Worm (Caenorhabditis elegans) whole organism, mixed stage, embryonic: ENCODE data around the gene crh-1.

ENCODE experiments used
- blmp-1 ChIP-seq: fragments of 150-350 bp; optimal IDR thresholded peaks from 2 replicates; lab custom pipeline; 2014; ENCODE audit warnings: missing biosample characterization, missing genetic modification characterization
- ces-1 ChIP-seq: fragments of 150-350 bp; optimal IDR thresholded peaks from 2 replicates; lab custom pipeline; 2014; ENCODE audit warnings: missing biosample characterization, missing genetic modification reagents, missing genetic modification characterization
- elt-1 ChIP-seq: sonication (generic microtip); optimal IDR thresholded peaks from 2 replicates; lab custom pipeline; 2017; ENCODE audit warnings: missing genetic modification characterization, mild to moderate bottlenecking, missing compliant biosample characterization, antibody characterized with exemption, moderate library complexity, borderline replicate concordance; ENCODE audit not compliant: insufficient read depth
- mab-5 ChIP-seq: fragments of 150-350 bp; optimal IDR thresholded peaks from 2 replicates; lab custom pipeline; 2014; ENCODE audit warnings: missing biosample characterization, missing genetic modification characterization
- mep-1 ChIP-seq: fragments of 150-350 bp; optimal IDR thresholded peaks from 2 replicates; lab custom pipeline; 2017; ENCODE audit warnings: missing biosample characterization, missing genetic modification reagents, missing genetic modification characterization, inconsistent platforms
- nhr-12 ChIP-seq: fragments of 150-350 bp; optimal IDR thresholded peaks from 2 replicates; lab custom pipeline; 2014; ENCODE audit warnings: missing biosample characterization, missing genetic modification characterization
- nhr-237 ChIP-seq: fragments of 150-350 bp; optimal IDR thresholded peaks from 2 replicates; lab custom pipeline; 2014; ENCODE audit warnings: missing biosample characterization, missing genetic modification characterization
- nhr-76 ChIP-seq: sonication (generic microtip); optimal IDR thresholded peaks from 2 replicates; lab custom pipeline; 2017; ENCODE audit warnings: missing biosample characterization, missing genetic modification characterization
- pha-4 ChIP-seq: fragments of 150-350 bp; optimal IDR thresholded peaks from 2 replicates; lab custom pipeline; 2018; ENCODE audit warnings: missing biosample characterization, missing genetic modification reagents, missing genetic modification characterization
- snpc-4 ChIP-seq: fragments of 150-350 bp; optimal IDR thresholded peaks from 2 replicates; lab custom pipeline; 2014; ENCODE audit warnings: missing biosample characterization, missing genetic modification characterization
- sptf-1 ChIP-seq: sonication (generic microtip); optimal IDR thresholded peaks from 2 replicates; lab custom pipeline; 2017; ENCODE audit warnings: mild to moderate bottlenecking, missing genetic modification characterization, moderate library complexity, missing compliant biosample characterization
- unc-39 ChIP-seq: fragments of 150-350 bp; optimal IDR thresholded peaks from 2 replicates; lab custom pipeline; 2014; ENCODE audit warnings: missing biosample characterization, missing genetic modification characterization

DNA sequence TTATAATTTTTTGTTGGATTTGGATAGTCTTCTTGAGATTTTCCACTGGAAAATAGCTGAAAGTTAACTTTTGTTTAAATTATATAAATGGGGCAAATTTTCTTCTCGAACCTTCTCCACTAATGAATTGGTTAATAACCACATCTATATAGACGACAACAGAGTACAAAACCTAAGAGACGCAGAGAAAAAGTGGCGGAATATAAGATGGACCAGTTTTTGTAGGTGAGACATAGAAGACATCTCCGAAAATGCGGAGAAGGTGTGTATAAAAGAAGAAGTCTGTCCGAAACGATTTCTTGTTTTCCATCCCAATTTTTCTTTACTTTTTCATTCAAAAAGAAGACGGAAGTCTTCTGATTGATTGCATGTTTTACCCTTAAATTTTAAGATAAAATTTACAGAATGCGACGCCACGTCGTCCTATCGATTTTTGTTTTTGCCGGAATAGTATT, 32.7 kb upstream of the crh-1 start, which contains the start of gene gly-8:
- TF ChIP-seq ces-1 (GFP tag; lab: Kevin White, UChicago) (peak; percentile 13), blmp-1 (tag; lab: Kevin White, UChicago) (no peak), snpc-4 (tag; lab: Kevin White, UChicago) (no peak), nhr-12 (tag; lab: Kevin White, UChicago) (no peak), nhr-76 (tag; lab: Kevin White, UChicago) (no peak), pha-4 (tag; lab: Kevin White, UChicago) (no peak), mab-5 (tag; lab: Kevin White, UChicago) (no peak), unc-39 (no peak), mep-1 (tag; lab: Kevin White, UChicago) (no peak), elt-1 (tag; lab: Kevin White, UChicago) (no peak), sptf-1 (tag; lab: Kevin White, UChicago) (no peak), nhr-237 (tag; lab: Kevin White, UChicago) (no peak)
